Worm (Caenorhabditis elegans): ENCODE data around the gene Y25C1A.6.

Gene Y25C1A.6

ce11 chrII:3019807-3020206 is 41.1 kb upstream of the Y25C1A.6 start, which contains the start of gene clec-3:
Gene clec-3, minus strand, starts transcription at chrII:3019907.
- TF ChIP-seq Y48G9A.11 (GFP tag; IDR thresholded peaks at IDR 0.05), result no peak
- TF ChIP-seq unc-39 (tag; optimal IDR thresholded peaks at IDR 0.05), result no peak
- no peak for TF ChIP-seq mxl-2 (GFP tag; conservative IDR thresholded peaks at IDR 0.05)
- TF ChIP-seq zip-2 (tag; optimal IDR thresholded peaks at IDR 0.05), result no peak
- TF ChIP-seq vab-7 (GFP tag; IDR thresholded peaks at IDR 0.05), result no peak
- no peak for TF ChIP-seq Y105C5A.15 (GFP tag; IDR thresholded peaks at IDR 0.05)
- TF ChIP-seq dmd-8 (GFP tag; IDR thresholded peaks at IDR 0.05), result no peak
- no peak for TF ChIP-seq F37D6.2 (tag; optimal IDR thresholded peaks at IDR 0.05)
- no peak for TF ChIP-seq ceh-20 (GFP tag; IDR thresholded peaks at IDR 0.05)
- TF ChIP-seq nhr-77 (tag; optimal IDR thresholded peaks at IDR 0.05), result no peak
- TF ChIP-seq duxl-1 (tag; optimal IDR thresholded peaks at IDR 0.05; ENCODE audit: poor library complexity), result no peak
- no peak for TF ChIP-seq egl-43 (GFP tag; IDR thresholded peaks at IDR 0.05)
- TF ChIP-seq pha-4 (GFP tag; IDR thresholded peaks at IDR 0.05), result no peak
- no peak for TF ChIP-seq pha-4 (tag; optimal IDR thresholded peaks at IDR 0.05)
- no peak for TF ChIP-seq pqm-1 (tag; optimal IDR thresholded peaks at IDR 0.05)
- TF ChIP-seq hlh-11 (tag; optimal IDR thresholded peaks at IDR 0.05), result no peak
- TF ChIP-seq fos-1 (tag; optimal IDR thresholded peaks at IDR 0.05), result no peak
- TF ChIP-seq daf-19 (GFP tag; conservative IDR thresholded peaks at IDR 0.05), result no peak
- no peak for TF ChIP-seq daf-16 (GFP tag; optimal IDR thresholded peaks at IDR 0.05)
- TF ChIP-seq daf-16 (tag; optimal IDR thresholded peaks at IDR 0.05), result no peak
- no peak for TF ChIP-seq F26F4.8 (GFP tag; conservative IDR thresholded peaks at IDR 0.05)
- no peak for TF ChIP-seq mdl-1 (tag; optimal IDR thresholded peaks at IDR 0.05)

ce11 chrII:3020899-3021298 is 40.0 kb upstream of the Y25C1A.6 start:
- peak in 1 of 2 experiments; percentile 91 for TF ChIP-seq unc-62 (GFP tag; optimal IDR thresholded peaks at IDR 0.05 in 1 of 2)
- TF ChIP-seq unc-62 (tag; optimal IDR thresholded peaks at IDR 0.05), result no peak
- no peak for TF ChIP-seq nhr-28 (tag; optimal IDR thresholded peaks at IDR 0.05)

- TF ChIP-seq nhr-77 (tag; optimal IDR thresholded peaks at IDR 0.05), result no peak
- peak; percentile 7 for TF ChIP-seq aha-1 (tag)
These were observed 37.4 kb upstream of the Y25C1A.6 start, which contains the start of gene clec-2 for ce11 chrII:3023381-3023935. Gene clec-2, minus strand, starts transcription at chrII:3023431.

ce11 chrII:3024655-3025054 is 36.2 kb upstream of the Y25C1A.6 start:
- TF ChIP-seq dmd-6 (GFP tag; IDR thresholded peaks at IDR 0.05), result 0 out of 2 replicates have a peak, but pooled peaks have one; percentile 8
- TF ChIP-seq dve-1 (tag; optimal IDR thresholded peaks at IDR 0.05; ENCODE audit: insufficient read depth), result no peak
- no peak for TF ChIP-seq nhr-42 (GFP tag; IDR thresholded peaks at IDR 0.05)
- TF ChIP-seq php-3 (GFP tag; IDR thresholded peaks at IDR 0.05), result peak; percentile 83
- no peak for TF ChIP-seq daf-19 (GFP tag; conservative IDR thresholded peaks at IDR 0.05)
- no peak for TF ChIP-seq nhr-77 (tag; optimal IDR thresholded peaks at IDR 0.05)
- no peak for TF ChIP-seq vab-7 (GFP tag; IDR thresholded peaks at IDR 0.05)
- TF ChIP-seq ztf-7 (tag; optimal IDR thresholded peaks at IDR 0.05), result no peak
- TF ChIP-seq lin-39 (tag; optimal IDR thresholded peaks at IDR 0.05), result no peak
- 0 out of 2 replicates have a peak, but pooled peaks have one; percentile 14 for TF ChIP-seq tra-1 (GFP tag; IDR thresholded peaks at IDR 0.05)
- TF ChIP-seq ceh-20 (GFP tag; IDR thresholded peaks at IDR 0.05), result peak; percentile 86
- TF ChIP-seq saeg-2 (GFP tag; IDR thresholded peaks at IDR 0.05), result no peak
- TF ChIP-seq nhr-28 (tag; optimal IDR thresholded peaks at IDR 0.05), result peak; percentile 18
- TF ChIP-seq zfp-2 (tag; optimal IDR thresholded peaks at IDR 0.05), result no peak
- TF ChIP-seq egl-27 (tag; optimal IDR thresholded peaks at IDR 0.05), result no peak
